Fruit fly (Drosophila melanogaster): ENCODE data around the gene CG4572.

The CG4572 gene

DNA sequence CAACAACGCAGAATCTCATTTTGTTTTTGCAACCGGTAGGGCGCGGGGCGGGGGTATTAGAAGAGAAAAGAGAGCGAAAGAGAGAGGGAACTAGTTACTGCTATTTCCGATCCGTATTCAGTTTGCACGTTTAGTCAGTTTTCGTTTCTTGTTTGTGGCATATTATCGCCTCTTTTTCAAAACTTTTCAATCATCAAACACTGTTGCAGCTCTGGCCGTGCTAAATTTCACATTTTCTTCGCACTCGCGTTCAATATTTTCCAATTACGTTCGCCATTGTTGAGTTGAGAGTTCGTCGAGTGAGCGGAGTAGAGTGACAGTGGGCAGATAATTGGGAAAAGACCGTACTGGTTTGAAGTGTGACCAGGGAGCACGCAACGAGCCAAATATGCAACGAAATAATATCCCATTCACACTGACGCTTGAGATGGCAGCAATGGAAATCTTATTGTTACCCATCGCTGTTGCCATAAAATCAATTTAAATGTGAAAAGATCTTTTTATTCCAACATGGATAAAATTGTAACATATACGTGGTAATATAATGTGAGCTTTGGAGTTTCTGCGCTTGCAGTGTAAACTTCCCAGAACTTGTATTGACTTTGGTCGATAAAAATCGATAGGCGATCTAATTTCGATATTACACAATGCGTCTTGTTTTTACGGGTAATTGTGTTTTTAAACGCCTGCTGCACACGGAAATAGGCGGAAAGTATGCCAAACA lies 3.0 kb downstream of the CG4572 start, which contains the start of the genes Ire1 and Mrm2 (continued):
- TF ChIP-seq ERR (GFP tag; optimal IDR thresholded peaks at IDR 0.05) (peak; percentile 73), CG10209 (GFP tag; optimal IDR thresholded peaks at IDR 0.05) (peak; percentile 67), lab (GFP tag; optimal IDR thresholded peaks at IDR 0.05) (peak; percentile 75), Nf-YA (GFP tag; IDR thresholded peaks at IDR 0.05) (peak; percentile 51; the same call in 1 of the 2 replicates), Ravus (GFP tag; IDR thresholded peaks at IDR 0.05) (no peak), luna (GFP tag; optimal IDR thresholded peaks at IDR 0.05) (peak; percentile 65), CG18011 (GFP tag; optimal IDR thresholded peaks at IDR 0.05) (peak; percentile 44), cwo (GFP tag; optimal IDR thresholded peaks at IDR 0.05) (peak; percentile 53), twi (tag; optimal IDR thresholded peaks at IDR 0.05) (peak; percentile 71), lilli (GFP tag; optimal IDR thresholded peaks at IDR 0.05) (peak; percentile 91), CG9215 (GFP tag; IDR thresholded peaks at IDR 0.05) (peak; percentile 78), kni (GFP tag; optimal IDR thresholded peaks at IDR 0.05) (peak; percentile 67), CG14965 (GFP tag; optimal IDR thresholded peaks at IDR 0.05; ENCODE audit: borderline replicate concordance) (no peak), Tbp (GFP tag; optimal IDR thresholded peaks at IDR 0.05) (no peak), cad (GFP tag; optimal IDR thresholded peaks at IDR 0.05) (no peak), tup (GFP tag; optimal IDR thresholded peaks at IDR 0.05) (no peak), Lhr (GFP tag; optimal IDR thresholded peaks at IDR 0.05) (peak; percentile 89), zen (tag; optimal IDR thresholded peaks at IDR 0.05) (peak; percentile 76), eyg (GFP tag; optimal IDR thresholded peaks at IDR 0.05) (peak; percentile 81), CG16813 (GFP tag; IDR thresholded peaks at IDR 0.05; ENCODE audit: partially characterized antibody) (peak; percentile 72), CG6175 (GFP tag; IDR thresholded peaks at IDR 0.05) (no peak), caup (GFP tag; optimal IDR thresholded peaks at IDR 0.05; ENCODE audit: severe bottlenecking) (peak; percentile 68), ttk (GFP tag; IDR thresholded peaks at IDR 0.05) (peak; percentile 81), Fer1 (GFP tag; optimal IDR thresholded peaks at IDR 0.05) (peak; percentile 57), p53 (GFP tag; optimal IDR thresholded peaks at IDR 0.05) (peak; percentile 83), CG12744 (GFP tag; optimal IDR thresholded peaks at IDR 0.05) (peak; percentile 79), Ada2b (GFP tag; IDR thresholded peaks at IDR 0.05) (peak; percentile 75), CG4424 (GFP tag; optimal IDR thresholded peaks at IDR 0.05) (peak; percentile 76), Meics (GFP tag; optimal IDR thresholded peaks at IDR 0.05) (peak; percentile 68), chif (GFP tag; optimal IDR thresholded peaks at IDR 0.05) (peak; percentile 86 to 90), CG32767 (GFP tag; IDR thresholded peaks at IDR 0.05) (peak; percentile 36; the same call in 1 of the 2 replicates), CG11247 (GFP tag; IDR thresholded peaks at IDR 0.05) (peak; percentile 77), gfzf (GFP tag; optimal IDR thresholded peaks at IDR 0.05) (peak; percentile 98), jumu (GFP tag; optimal IDR thresholded peaks at IDR 0.05) (peak; percentile 93), Hsf (GFP tag; optimal IDR thresholded peaks at IDR 0.05) (peak; percentile 90), CG8359 (GFP tag; optimal IDR thresholded peaks at IDR 0.05; ENCODE audit: borderline replicate concordance) (peak; percentile 53), pan (optimal IDR thresholded peaks at IDR 0.05) (no peak), pan (GFP tag; optimal IDR thresholded peaks at IDR 0.05 in 1 of 2, IDR thresholded peaks at IDR 0.05 in 1 of 2) (peak in 1 of 2 experiments; percentile 78), CG6254 (GFP tag; optimal IDR thresholded peaks at IDR 0.05) (peak; percentile 39), Bteb2 (GFP tag; optimal IDR thresholded peaks at IDR 0.05) (peak; percentile 86), Dref (GFP tag; IDR thresholded peaks at IDR 0.05) (peak; percentile 73), CG1602 (GFP tag; optimal IDR thresholded peaks at IDR 0.05) (peak; percentile 81), CG15073 (GFP tag; optimal IDR thresholded peaks at IDR 0.05) (no peak), CG1647 (GFP tag; optimal IDR thresholded peaks at IDR 0.05) (peak; percentile 81), ab (GFP tag; optimal IDR thresholded peaks at IDR 0.05) (peak; percentile 87), Atf-2 (GFP tag; optimal IDR thresholded peaks at IDR 0.05) (peak; percentile 84), CG32772 (GFP tag; IDR thresholded peaks at IDR 0.05) (peak; percentile 77), gce (GFP tag; IDR thresholded peaks at IDR 0.05) (0 out of 3 replicates have a peak, but pooled peaks have one; percentile 55), Nf-YC (tag; optimal IDR thresholded peaks at IDR 0.05) (peak; percentile 71)
